Worm (Caenorhabditis elegans): Measurements from ENCODE around the gene R04B5.5.

Gene R04B5.5

ce11 chrV:10075441-10075840, 11.8 kb upstream of the R04B5.5 start, which contains the start of gene F57A8.7:
F57A8.7 (plus strand) TSS chrV:10075741.
- TF ChIP-seq ahr-1 (tag; optimal IDR thresholded peaks at IDR 0.05) (no peak), nhr-11 (tag; optimal IDR thresholded peaks at IDR 0.05) (no peak), ceh-31 (tag; optimal IDR thresholded peaks at IDR 0.05) (no peak), hlh-6 (tag; optimal IDR thresholded peaks at IDR 0.05) (no peak), ceh-6 (GFP tag; optimal IDR thresholded peaks at IDR 0.05) (no peak), lin-11 (tag; optimal IDR thresholded peaks at IDR 0.05) (no peak), lim-6 (tag; optimal IDR thresholded peaks at IDR 0.05) (no peak), tbx-7 (tag; optimal IDR thresholded peaks at IDR 0.05) (no peak), C08G9.2 (tag; optimal IDR thresholded peaks at IDR 0.05) (no peak), ztf-16 (tag; optimal IDR thresholded peaks at IDR 0.05) (no peak), syd-9 (tag; optimal IDR thresholded peaks at IDR 0.05) (no peak), sdc-2 (tag; optimal IDR thresholded peaks at IDR 0.05) (no peak), ceh-9 (tag; optimal IDR thresholded peaks at IDR 0.05) (no peak), ceh-2 (tag; optimal IDR thresholded peaks at IDR 0.05) (no peak), ttx-3 (tag; optimal IDR thresholded peaks at IDR 0.05) (no peak), hlh-13 (GFP tag; optimal IDR thresholded peaks at IDR 0.05) (no peak), pha-4 (tag; optimal IDR thresholded peaks at IDR 0.05) (no peak)

DNA sequence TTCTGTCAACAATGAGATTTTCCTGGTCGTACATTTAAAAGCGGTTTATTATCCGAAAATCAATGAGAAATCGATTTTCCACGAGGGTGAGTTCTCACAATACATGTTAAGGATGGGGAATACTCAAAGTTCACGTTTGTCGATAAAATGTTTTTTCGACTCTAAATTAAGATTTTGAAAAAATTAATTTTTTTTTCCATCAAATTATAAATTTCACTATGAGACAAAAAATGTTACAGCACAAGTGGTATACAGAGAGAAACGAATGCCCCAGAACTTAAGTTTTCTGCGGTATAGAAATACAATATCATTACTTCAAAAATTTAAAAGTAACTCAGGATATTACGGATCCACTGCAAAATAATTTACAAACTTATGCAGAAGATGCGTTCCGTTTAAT, 9.0 kb upstream of the R04B5.5 start, which contains the start of gene R04B5.1:
Gene R04B5.1 (minus strand): TSS at position 101 of the 400 bp plus-strand sequence.
- TF ChIP-seq ztf-16 (tag; optimal IDR thresholded peaks at IDR 0.05) (no peak), ref-2 (tag; optimal IDR thresholded peaks at IDR 0.05) (no peak), unc-55 (GFP tag; optimal IDR thresholded peaks at IDR 0.05) (no peak), ceh-48 (tag; optimal IDR thresholded peaks at IDR 0.05) (no peak), tbx-7 (tag; optimal IDR thresholded peaks at IDR 0.05) (no peak), ceh-6 (GFP tag; optimal IDR thresholded peaks at IDR 0.05) (no peak), pag-3 (tag; optimal IDR thresholded peaks at IDR 0.05; ENCODE audit: borderline replicate concordance) (no peak)

DNA sequence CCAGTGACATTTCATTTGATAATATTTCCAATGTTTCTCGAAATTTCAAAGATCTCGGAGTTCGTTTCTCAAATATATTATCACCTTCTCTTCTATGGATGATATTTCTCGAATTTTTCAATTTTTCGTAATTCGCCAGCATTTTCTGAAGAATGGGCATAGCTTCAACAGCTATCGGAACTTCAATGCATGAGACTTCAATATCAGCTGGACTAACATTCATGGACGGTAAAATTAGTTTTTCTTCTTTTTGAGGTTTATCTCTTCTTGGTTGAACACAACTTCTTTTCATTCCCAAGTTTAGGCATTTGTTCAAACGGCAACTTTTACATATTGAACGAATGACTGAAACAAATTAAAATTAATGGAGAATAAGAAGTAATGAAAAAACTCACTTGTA, 6.4 kb upstream of the R04B5.5 start:
- TF ChIP-seq hlh-8 (tag; optimal IDR thresholded peaks at IDR 0.05), result no peak
- no peak for TF ChIP-seq elt-4 (tag; optimal IDR thresholded peaks at IDR 0.05)
- TF ChIP-seq lim-6 (tag; optimal IDR thresholded peaks at IDR 0.05), result no peak
- no peak for TF ChIP-seq hlh-13 (GFP tag; optimal IDR thresholded peaks at IDR 0.05)
- TF ChIP-seq ttx-3 (tag; optimal IDR thresholded peaks at IDR 0.05), result no peak
- TF ChIP-seq ceh-14 (tag; optimal IDR thresholded peaks at IDR 0.05), result no peak
- TF ChIP-seq zip-5 (tag; optimal IDR thresholded peaks at IDR 0.05), result no peak
- no peak for TF ChIP-seq C08G9.2 (tag; optimal IDR thresholded peaks at IDR 0.05)
- no peak for TF ChIP-seq ceh-48 (tag; optimal IDR thresholded peaks at IDR 0.05)
- no peak for TF ChIP-seq ahr-1 (tag; optimal IDR thresholded peaks at IDR 0.05)

DNA sequence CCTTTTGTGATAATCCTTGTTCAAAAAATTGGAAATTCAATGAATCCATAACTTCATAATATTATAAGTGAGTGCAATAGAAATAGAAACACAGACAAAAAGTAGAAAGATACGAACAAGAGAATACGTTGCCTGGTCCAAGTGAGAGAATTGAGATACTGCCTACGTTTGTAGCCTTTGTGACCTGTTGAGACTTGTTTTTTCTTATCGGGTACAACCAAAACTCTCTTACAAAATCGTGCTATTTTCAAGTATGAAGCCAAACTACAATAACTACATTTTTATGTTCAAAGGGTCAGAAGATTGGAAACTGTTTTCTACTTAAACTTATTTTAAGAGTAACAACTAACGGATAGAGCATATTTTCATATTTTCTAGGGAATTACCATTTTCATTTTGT, 5.6 kb upstream of the R04B5.5 start, which contains the start of gene nhr-205:
Gene nhr-205 (minus strand): TSS at position 141 of the 400 bp plus-strand sequence.
- no peak for TF ChIP-seq ceh-22 (tag; optimal IDR thresholded peaks at IDR 0.05)
- peak; percentile 51 for TF ChIP-seq ceh-30 (tag; optimal IDR thresholded peaks at IDR 0.05)
- no peak for TF ChIP-seq unc-3 (GFP tag; conservative IDR thresholded peaks at IDR 0.05)
- TF ChIP-seq unc-3 (tag; optimal IDR thresholded peaks at IDR 0.05), result no peak

- peak; percentile 54 for TF ChIP-seq unc-55 (GFP tag; optimal IDR thresholded peaks at IDR 0.05)
- TF ChIP-seq hlh-15 (tag; optimal IDR thresholded peaks at IDR 0.05), result no peak
- TF ChIP-seq ceh-30 (tag; optimal IDR thresholded peaks at IDR 0.05), result peak; percentile 100
Observed at ce11 chrV:10083999-10084468, 3.2 kb upstream of the R04B5.5 start, which contains the start of gene nhr-12. nhr-12 (minus strand) TSS chrV:10084049.

- no peak for TF ChIP-seq ceh-19 (GFP tag; optimal IDR thresholded peaks at IDR 0.05)
- TF ChIP-seq pha-4 (tag; optimal IDR thresholded peaks at IDR 0.05), result no peak
- TF ChIP-seq syd-9 (tag; optimal IDR thresholded peaks at IDR 0.05), result no peak
- no peak for TF ChIP-seq ceh-22 (tag; optimal IDR thresholded peaks at IDR 0.05)
- no peak for TF ChIP-seq nhr-232 (tag; optimal IDR thresholded peaks at IDR 0.05)
- TF ChIP-seq pha-2 (tag; optimal IDR thresholded peaks at IDR 0.05), result no peak
- TF ChIP-seq pat-9 (tag; optimal IDR thresholded peaks at IDR 0.05), result no peak
- TF ChIP-seq sdc-2 (tag; optimal IDR thresholded peaks at IDR 0.05), result no peak
- no peak for TF ChIP-seq madf-2 (tag; optimal IDR thresholded peaks at IDR 0.05)
- TF ChIP-seq nfya-1 (tag; optimal IDR thresholded peaks at IDR 0.05), result no peak
- no peak for TF ChIP-seq K09A11.1 (tag; optimal IDR thresholded peaks at IDR 0.05; ENCODE audit: insufficient read depth)
- TF ChIP-seq odd-2 (tag; optimal IDR thresholded peaks at IDR 0.05), result no peak
- TF ChIP-seq ama-1 (optimal IDR thresholded peaks at IDR 0.05), result no peak
- no peak for TF ChIP-seq ceh-2 (tag; optimal IDR thresholded peaks at IDR 0.05)
- TF ChIP-seq sox-2 (GFP tag; IDR thresholded peaks at IDR 0.05), result no peak
Observed at ce11 chrV:10084864-10085263, 2.4 kb upstream of the R04B5.5 start, which contains the start of gene R04B5.6. R04B5.6 (plus strand) TSS chrV:10085164.
